Fruit fly (Drosophila melanogaster) whole organism, embryonic: ENCODE results near the gene ATPsynepsilonL.

Source experiments
- ATbp ChIP-seq: fragments of 200-800 bp; sonication (Bioruptor generic); optimal IDR thresholded peaks from 2 replicates; lab custom pipeline; 2017; ENCODE audit warnings: missing biosample characterization, mild to moderate bottlenecking, missing genetic modification characterization, missing genetic modification reagents
- Ada2b ChIP-seq: fragments of 200-800 bp; sonication (Bioruptor generic); IDR thresholded peaks from 2 replicates; pipeline ENCODE4 v1.3.6; 2022; ENCODE audit warnings: missing biosample characterization, missing genetic modification characterization
- Asciz ChIP-seq: fragments of 200-800 bp; sonication (Bioruptor generic); optimal IDR thresholded peaks from 2 replicates; lab custom pipeline; 2017; ENCODE audit warnings: missing biosample characterization, mild to moderate bottlenecking, missing genetic modification characterization, missing genetic modification reagents
- B-H2 ChIP-seq: fragments of 200-800 bp; sonication (Bioruptor generic); optimal IDR thresholded peaks from 2 replicates; lab custom pipeline; 2018; ENCODE audit warnings: missing biosample characterization, mild to moderate bottlenecking, missing genetic modification characterization
- C15 ChIP-seq: fragments of 200-800 bp; sonication (Bioruptor generic); IDR thresholded peaks from 3 replicates; pipeline ENCODE4 v1.3.6; 2022; ENCODE audit warnings: missing biosample characterization, missing genetic modification characterization
- CG12104 ChIP-seq: fragments of 200-800 bp; sonication (Bioruptor generic); optimal IDR thresholded peaks from 3 replicates; lab custom pipeline; 2016; ENCODE audit warnings: missing biosample characterization, missing genetic modification characterization
- CG12659 ChIP-seq: fragments of 200-800 bp; sonication (Bioruptor generic); optimal IDR thresholded peaks from 3 replicates; lab custom pipeline; 2017; ENCODE audit warnings: mild to moderate bottlenecking, missing biosample characterization, missing genetic modification reagents, missing genetic modification characterization
- CG12769 ChIP-seq: fragments of 200-800 bp; sonication (Bioruptor generic); optimal IDR thresholded peaks from 2 replicates; lab custom pipeline; 2019; ENCODE audit warnings: missing biosample characterization, mild to moderate bottlenecking, missing genetic modification characterization, moderate library complexity
- CG13287 ChIP-seq: fragments of 200-800 bp; sonication (Bioruptor generic); IDR thresholded peaks from 2 replicates; pipeline ENCODE4 v1.3.6; 2022; ENCODE audit warnings: missing biosample characterization, missing genetic modification characterization; ENCODE audit not compliant: partially characterized antibody
- CG14050 ChIP-seq: fragments of 200-800 bp; sonication (Bioruptor generic); IDR thresholded peaks from 3 replicates; pipeline ENCODE4 v1.3.6; 2022; ENCODE audit warnings: missing biosample characterization, missing genetic modification characterization
- CG3065 ChIP-seq: fragments of 200-800 bp; sonication (Bioruptor generic); optimal IDR thresholded peaks from 2 replicates; lab custom pipeline; 2016; ENCODE audit warnings: missing biosample characterization, missing genetic modification characterization
- CG31441 ChIP-seq: fragments of 200-800 bp; sonication (Bioruptor generic); IDR thresholded peaks from 2 replicates; pipeline ENCODE4 v1.3.6; 2022; ENCODE audit warnings: missing biosample characterization, missing genetic modification characterization
- CG32772 ChIP-seq: fragments of 200-800 bp; sonication (Bioruptor generic); IDR thresholded peaks from 2 replicates; pipeline ENCODE4 v1.3.6; 2022; ENCODE audit warnings: missing biosample characterization, missing genetic modification characterization
- CG3838 ChIP-seq: fragments of 200-800 bp; sonication (Bioruptor generic); optimal IDR thresholded peaks from 3 replicates; lab custom pipeline; 2016; ENCODE audit warnings: missing biosample characterization, missing genetic modification characterization
- CG4404 ChIP-seq: fragments of 200-800 bp; sonication (Bioruptor generic); IDR thresholded peaks from 2 replicates; pipeline ENCODE4 v1.3.6; 2022; ENCODE audit warnings: missing biosample characterization, missing genetic modification characterization
- CG6654 ChIP-seq: fragments of 200-800 bp; sonication (Bioruptor generic); optimal IDR thresholded peaks from 2 replicates; lab custom pipeline; 2017; ENCODE audit warnings: missing biosample characterization, mild to moderate bottlenecking, missing genetic modification characterization
- CG6765 ChIP-seq: fragments of 200-800 bp; sonication (Bioruptor generic); optimal IDR thresholded peaks from 3 replicates; lab custom pipeline; 2017; ENCODE audit warnings: missing biosample characterization, mild to moderate bottlenecking, missing genetic modification characterization
- CG7271 ChIP-seq: fragments of 200-800 bp; sonication (Bioruptor generic); optimal IDR thresholded peaks from 2 replicates; lab custom pipeline; 2018; ENCODE audit warnings: missing biosample characterization, mild to moderate bottlenecking, missing genetic modification characterization, moderate library complexity
- CG7987 ChIP-seq: fragments of 200-800 bp; sonication (Bioruptor generic); optimal IDR thresholded peaks from 2 replicates; lab custom pipeline; 2018; ENCODE audit warnings: missing biosample characterization, mild to moderate bottlenecking, missing genetic modification characterization, moderate library complexity
- CG9797 ChIP-seq: fragments of 200-800 bp; sonication (Bioruptor generic); optimal IDR thresholded peaks from 3 replicates; lab custom pipeline; 2018; ENCODE audit warnings: missing biosample characterization, mild to moderate bottlenecking, missing genetic modification characterization
- Camta ChIP-seq: fragments of 200-800 bp; sonication (Bioruptor generic); optimal IDR thresholded peaks from 2 replicates; lab custom pipeline; 2016; ENCODE audit warnings: missing biosample characterization, missing genetic modification characterization
- D19B ChIP-seq: fragments of 200-800 bp; sonication (Bioruptor generic); optimal IDR thresholded peaks from 2 replicates; lab custom pipeline; 2017; ENCODE audit warnings: missing biosample characterization, mild to moderate bottlenecking, missing genetic modification characterization
- E2f1 ChIP-seq: fragments of 200-800 bp; sonication (Bioruptor generic); IDR thresholded peaks from 2 replicates; pipeline ENCODE4 v1.3.6; 2022; ENCODE audit warnings: missing biosample characterization, missing genetic modification characterization
- E2f2 ChIP-seq: fragments of 200-800 bp; sonication (Bioruptor generic); IDR thresholded peaks from 2 replicates; pipeline ENCODE4 v1.3.6; 2022; ENCODE audit warnings: missing biosample characterization, missing genetic modification characterization
- Fer2 ChIP-seq: fragments of 200-800 bp; sonication (Bioruptor generic); optimal IDR thresholded peaks from 2 replicates; lab custom pipeline; 2018; ENCODE audit warnings: missing biosample characterization, mild to moderate bottlenecking, missing genetic modification characterization, moderate library complexity
- HLH54F ChIP-seq: fragments of 200-800 bp; sonication (Bioruptor generic); optimal IDR thresholded peaks from 3 replicates; lab custom pipeline; 2016; ENCODE audit warnings: missing biosample characterization, missing genetic modification characterization
- Hmx ChIP-seq: fragments of 200-800 bp; sonication (Bioruptor generic); optimal IDR thresholded peaks from 2 replicates; lab custom pipeline; 2016; ENCODE audit warnings: missing biosample characterization, missing genetic modification characterization
- Lpt ChIP-seq: fragments of >200 bp; optimal IDR thresholded peaks from 2 replicates; lab custom pipeline; 2018; ENCODE audit warnings: missing biosample characterization, missing genetic modification characterization
- Mes4 ChIP-seq: fragments of 200-800 bp; sonication (Bioruptor generic); optimal IDR thresholded peaks from 2 replicates; lab custom pipeline; 2016; ENCODE audit warnings: missing biosample characterization, missing genetic modification characterization
- Taf1 ChIP-seq: fragments of 200-800 bp; sonication (Bioruptor generic); IDR thresholded peaks from 2 replicates; pipeline ENCODE4 v1.3.6; 2022; ENCODE audit warnings: missing biosample characterization, missing genetic modification characterization
- Xbp1 ChIP-seq: fragments of 200-800 bp; sonication (Bioruptor generic); optimal IDR thresholded peaks from 3 replicates; lab custom pipeline; 2016; ENCODE audit warnings: missing biosample characterization, mild to moderate bottlenecking, missing genetic modification characterization
- ato ChIP-seq: fragments of 200-800 bp; sonication (Bioruptor generic); IDR thresholded peaks from 2 replicates; pipeline ENCODE4 v1.3.6; 2022; ENCODE audit warnings: missing biosample characterization, missing genetic modification characterization; ENCODE audit not compliant: partially characterized antibody
- az2 ChIP-seq: fragments of 200-800 bp; sonication (Bioruptor generic); optimal IDR thresholded peaks from 3 replicates; lab custom pipeline; 2016; ENCODE audit warnings: missing biosample characterization, missing genetic modification characterization
- chif ChIP-seq, 2 experiments: fragments of 200-800 bp; sonication (Bioruptor generic); optimal IDR thresholded peaks; 3 replicates each; lab custom pipeline; 2016; ENCODE audit warnings: missing biosample characterization in 2 of 2, missing genetic modification characterization in 2 of 2
- chn ChIP-seq: fragments of 200-800 bp; sonication (Bioruptor generic); optimal IDR thresholded peaks from 2 replicates; lab custom pipeline; 2016; ENCODE audit warnings: missing biosample characterization, missing genetic modification characterization
- cwo ChIP-seq: fragments of 200-800 bp; sonication (Bioruptor generic); optimal IDR thresholded peaks from 3 replicates; lab custom pipeline; 2017; ENCODE audit warnings: missing biosample characterization, missing genetic modification characterization, mild to moderate bottlenecking, moderate library complexity, missing genetic modification reagents
- dm ChIP-seq: fragments of 200-800 bp; sonication (Bioruptor generic); optimal IDR thresholded peaks from 3 replicates; lab custom pipeline; 2016; ENCODE audit warnings: missing biosample characterization, missing genetic modification characterization
- dmrt11E ChIP-seq: fragments of 200-800 bp; sonication (Bioruptor generic); optimal IDR thresholded peaks from 3 replicates; lab custom pipeline; 2018; ENCODE audit warnings: missing biosample characterization, mild to moderate bottlenecking, missing genetic modification characterization, moderate library complexity
- eyg ChIP-seq: fragments of 200-800 bp; sonication (Bioruptor generic); optimal IDR thresholded peaks from 3 replicates; lab custom pipeline; 2016; ENCODE audit warnings: missing biosample characterization, missing genetic modification characterization
- kah ChIP-seq: fragments of 200-800 bp; sonication (Bioruptor generic); optimal IDR thresholded peaks from 2 replicates; lab custom pipeline; 2018; ENCODE audit warnings: missing biosample characterization, mild to moderate bottlenecking, missing genetic modification characterization
- knrl ChIP-seq: fragments of 200-800 bp; sonication (Bioruptor generic); IDR thresholded peaks from 3 replicates; pipeline ENCODE4 v1.3.6; 2022; ENCODE audit warnings: missing biosample characterization, missing genetic modification characterization; ENCODE audit not compliant: partially characterized antibody
- lola ChIP-seq, 3 experiments: fragments of >200 bp in 2 of 3; fragments of 200-800 bp in 1 of 3; sonication (Bioruptor generic) in 1 of 3; optimal IDR thresholded peaks; 2 replicates each; lab custom pipeline; 2017 to 2019; ENCODE audit warnings: missing biosample characterization in 3 of 3, missing genetic modification characterization in 3 of 3, mild to moderate bottlenecking in 1 of 3, moderate library complexity in 1 of 3
- peb ChIP-seq: fragments of 200-800 bp; sonication (Bioruptor generic); IDR thresholded peaks from 2 replicates; pipeline ENCODE4 v1.3.6; 2022; ENCODE audit warnings: missing biosample characterization, missing genetic modification characterization
- pum ChIP-seq: fragments of 200-800 bp; sonication (Bioruptor generic); optimal IDR thresholded peaks from 2 replicates; lab custom pipeline; 2016; ENCODE audit warnings: missing biosample characterization, missing genetic modification characterization
- ro ChIP-seq: fragments of 200-800 bp; sonication (Bioruptor generic); IDR thresholded peaks from 2 replicates; pipeline ENCODE4 v1.3.6; 2022; ENCODE audit warnings: missing biosample characterization, missing genetic modification characterization
- sim ChIP-seq: fragments of 200-800 bp; sonication (Bioruptor generic); IDR thresholded peaks from 2 replicates; pipeline ENCODE4 v1.3.6; 2022; ENCODE audit warnings: missing biosample characterization, missing genetic modification characterization
- sqz ChIP-seq: fragments of 200-800 bp; sonication (Bioruptor generic); optimal IDR thresholded peaks from 3 replicates; lab custom pipeline; 2018; ENCODE audit warnings: missing biosample characterization, mild to moderate bottlenecking, missing genetic modification characterization
- stwl ChIP-seq: fragments of 200-800 bp; sonication (Bioruptor generic); optimal IDR thresholded peaks from 3 replicates; lab custom pipeline; 2018; ENCODE audit warnings: missing biosample characterization, mild to moderate bottlenecking, missing genetic modification characterization, moderate library complexity
- tin ChIP-seq: fragments of 200-800 bp; sonication (Bioruptor generic); optimal IDR thresholded peaks from 3 replicates; lab custom pipeline; 2016; ENCODE audit warnings: missing biosample characterization, missing genetic modification characterization
- tna ChIP-seq: fragments of 200-800 bp; sonication (Bioruptor generic); IDR thresholded peaks from 2 replicates; pipeline ENCODE4 v1.3.6; 2022; ENCODE audit warnings: missing biosample characterization, missing genetic modification characterization; ENCODE audit not compliant: partially characterized antibody
- tx ChIP-seq: fragments of 200-800 bp; sonication (Bioruptor generic); optimal IDR thresholded peaks from 2 replicates; lab custom pipeline; 2016; ENCODE audit warnings: missing biosample characterization, missing genetic modification characterization

Gene ATPsynepsilonL

DNA sequence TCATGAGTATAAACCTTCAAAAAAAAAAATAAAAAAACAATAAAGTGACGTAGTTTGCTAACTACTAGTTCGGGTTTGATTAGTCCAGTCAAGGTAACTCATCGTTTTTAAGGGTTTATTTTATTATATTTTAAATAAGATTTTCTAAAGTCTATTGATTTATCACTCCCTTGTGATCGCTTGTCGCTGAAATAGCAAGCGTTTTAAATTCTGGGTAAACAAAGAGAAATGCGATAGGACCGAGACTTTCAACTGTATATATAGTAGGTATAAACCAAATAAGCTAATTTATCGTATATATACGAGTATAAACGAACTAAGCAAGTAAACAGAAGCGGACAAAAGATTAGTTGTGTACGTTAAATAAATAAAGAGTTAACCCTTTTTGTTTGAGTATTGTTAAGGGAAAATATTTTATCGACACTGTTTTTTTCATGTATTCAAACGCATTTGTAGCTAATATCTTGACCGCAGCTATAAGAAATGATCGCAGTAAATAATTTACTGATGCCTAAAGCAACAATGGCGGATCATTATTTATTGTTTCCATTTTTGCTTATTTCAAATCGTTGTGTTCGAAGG is 47.0 kb downstream of the ATPsynepsilonL start (continued):
- no peak for TF ChIP-seq CG6765 (GFP tag; lab: Kevin White, UChicago)
- TF ChIP-seq CG12659 (GFP tag; lab: Kevin White, UChicago): peak; percentile 33
- TF ChIP-seq chn (GFP tag; lab: Kevin White, UChicago): no peak
- no peak for TF ChIP-seq CG6654 (GFP tag; lab: Kevin White, UChicago)
- no peak for TF ChIP-seq C15 (GFP tag; lab: Robert Waterston, UW)
- TF ChIP-seq Asciz (GFP tag; lab: Kevin White, UChicago): no peak
- no peak for TF ChIP-seq Hmx (GFP tag; lab: Kevin White, UChicago)
- TF ChIP-seq CG12769: peak; percentile 63
- TF ChIP-seq ATbp (GFP tag; lab: Kevin White, UChicago): peak; percentile 22
- peak; percentile 25 for TF ChIP-seq B-H2 (GFP tag; lab: Kevin White, UChicago)
- no peak for TF ChIP-seq CG3838
- TF ChIP-seq tna: no peak
- no peak for TF ChIP-seq eyg
- TF ChIP-seq CG32772 (GFP tag; lab: Robert Waterston, UW): no peak
- TF ChIP-seq CG14050 (GFP tag; lab: Robert Waterston, UW): no peak
- no peak for TF ChIP-seq E2f1 (GFP tag; lab: Robert Waterston, UW)
- no peak for TF ChIP-seq knrl (GFP tag; lab: Robert Waterston, UW)
- TF ChIP-seq CG7987: no peak
- peak; percentile 14 for TF ChIP-seq cwo
- no peak for TF ChIP-seq CG31441 (GFP tag; lab: Robert Waterston, UW)
- TF ChIP-seq D19B (GFP tag; lab: Kevin White, UChicago): no peak
- no peak for TF ChIP-seq kah (GFP tag; lab: Kevin White, UChicago)
- no peak for TF ChIP-seq Ada2b (GFP tag; lab: Robert Waterston, UW)
- TF ChIP-seq CG13287 (GFP tag; lab: Robert Waterston, UW): no peak
- peak; percentile 22 for TF ChIP-seq HLH54F (GFP tag; lab: Kevin White, UChicago)
- TF ChIP-seq Taf1 (GFP tag; lab: Robert Waterston, UW): no peak
- TF ChIP-seq lola (GFP tag; optimal IDR thresholded peaks at IDR 0.05; lab: Kevin White, UChicago): no peak
- TF ChIP-seq dm (GFP tag; lab: Kevin White, UChicago): no peak
- TF ChIP-seq pum: no peak
- TF ChIP-seq CG4404: no peak
- TF ChIP-seq stwl (tag; lab: Kevin White, UChicago): no peak
- no peak for TF ChIP-seq Mes4 (GFP tag; lab: Kevin White, UChicago)
- TF ChIP-seq CG3065: no peak
- no peak for TF ChIP-seq Lpt (GFP tag; lab: Kevin White, UChicago)
- no peak for TF ChIP-seq Fer2 (tag; lab: Kevin White, UChicago)
- peak; percentile 39 for TF ChIP-seq Camta (GFP tag; lab: Kevin White, UChicago)
- TF ChIP-seq CG9797 (GFP tag; lab: Kevin White, UChicago): no peak
- TF ChIP-seq CG12104 (GFP tag; lab: Kevin White, UChicago): no peak
- no peak for TF ChIP-seq sqz (GFP tag; lab: Kevin White, UChicago)
- TF ChIP-seq ato (GFP tag; lab: Robert Waterston, UW): no peak
- TF ChIP-seq az2 (GFP tag; lab: Kevin White, UChicago): peak; percentile 26
- TF ChIP-seq tin: no peak
- peak; percentile 55 for TF ChIP-seq dmrt11E (tag; lab: Kevin White, UChicago)
- no peak for TF ChIP-seq sim
- TF ChIP-seq ro (GFP tag; lab: Robert Waterston, UW): no peak
- no peak for TF ChIP-seq tx (GFP tag; lab: Kevin White, UChicago)
- no peak for TF ChIP-seq peb (GFP tag; lab: Robert Waterston, UW)
- peak; percentile 17 to 26 for TF ChIP-seq chif (GFP tag; optimal IDR thresholded peaks at IDR 0.05; lab: Kevin White, UChicago)
- peak; percentile 44 for TF ChIP-seq Xbp1 (GFP tag; lab: Kevin White, UChicago)
- TF ChIP-seq E2f2 (GFP tag; lab: Robert Waterston, UW): no peak
- TF ChIP-seq CG7271 (tag; lab: Kevin White, UChicago): no peak
